Fruit fly (Drosophila melanogaster): ENCODE data around the gene heca.

The heca gene

DNA sequence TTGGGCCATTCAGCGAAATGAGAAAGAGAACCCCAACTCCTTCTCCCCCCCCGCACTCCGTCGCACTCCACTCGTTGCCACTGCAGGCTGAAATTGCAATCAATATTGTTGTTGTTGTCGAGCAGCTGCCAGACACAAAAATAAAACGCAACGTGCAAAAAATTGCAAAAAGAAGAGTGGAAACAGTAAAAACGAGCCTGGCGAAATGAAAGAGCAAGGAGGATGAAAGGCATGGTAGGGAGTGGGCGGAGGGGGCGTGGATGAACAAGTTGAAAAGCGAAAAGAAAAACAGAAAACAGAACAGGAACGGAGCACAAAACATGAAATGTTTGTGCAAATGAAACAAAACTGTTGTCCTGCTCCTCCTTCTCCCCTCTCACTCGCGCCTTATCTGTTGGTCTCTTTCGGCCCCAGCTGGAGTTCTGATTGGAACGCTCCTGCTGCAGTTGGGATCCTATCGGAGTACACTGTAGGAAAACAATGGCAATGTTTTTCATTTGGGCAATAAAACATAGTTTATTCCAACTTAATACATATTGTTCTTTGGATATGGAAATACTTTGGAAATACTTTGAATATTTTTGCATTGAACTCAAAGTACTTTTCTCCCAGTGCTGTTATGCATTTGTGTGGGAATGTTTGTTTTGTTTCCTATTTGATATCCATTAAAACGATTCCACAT is 7.4 kb downstream of the heca start (continued):
- TF ChIP-seq ab (GFP tag; optimal IDR thresholded peaks at IDR 0.05) (no peak), zen (tag; optimal IDR thresholded peaks at IDR 0.05) (peak; percentile 40), Jarid2 (GFP tag; optimal IDR thresholded peaks at IDR 0.05) (no peak), pho (GFP tag; optimal IDR thresholded peaks at IDR 0.05) (no peak), bab2 (GFP tag; optimal IDR thresholded peaks at IDR 0.05) (no peak), hb (GFP tag; IDR thresholded peaks at IDR 0.05; ENCODE audit: partially characterized antibody) (0 out of 3 replicates have a peak, but pooled peaks have one; percentile 24), TFAM (GFP tag; optimal IDR thresholded peaks at IDR 0.05) (no peak), CG4404 (GFP tag; IDR thresholded peaks at IDR 0.05) (peak; percentile 44; the same call in 1 of the 2 replicates), CG17359 (tag; optimal IDR thresholded peaks at IDR 0.05) (no peak), gcm2 (GFP tag; optimal IDR thresholded peaks at IDR 0.05) (no peak), Atf-2 (GFP tag; optimal IDR thresholded peaks at IDR 0.05) (no peak), salm (tag; optimal IDR thresholded peaks at IDR 0.05) (no peak), Elba2 (GFP tag; optimal IDR thresholded peaks at IDR 0.05) (peak; percentile 45), CG8478 (optimal IDR thresholded peaks at IDR 0.05) (no peak), dmrt11E (tag; optimal IDR thresholded peaks at IDR 0.05) (peak; percentile 21), CG10959 (GFP tag; IDR thresholded peaks at IDR 0.05) (0 out of 2 replicates have a peak, but pooled peaks have one; percentile 15), bsh (GFP tag; optimal IDR thresholded peaks at IDR 0.05) (peak in 1 of 2 experiments; percentile 62), Xrp1 (GFP tag; IDR thresholded peaks at IDR 0.05) (peak; percentile 26; the same call in 1 of the 2 replicates), NC2α (GFP tag; optimal IDR thresholded peaks at IDR 0.05) (no peak), CG18262 (tag; optimal IDR thresholded peaks at IDR 0.05) (no peak), Hsf (GFP tag; optimal IDR thresholded peaks at IDR 0.05) (no peak), otp (GFP tag; IDR thresholded peaks at IDR 0.05) (0 out of 3 replicates have a peak, but pooled peaks have one; percentile 20), CG3726 (GFP tag; IDR thresholded peaks at IDR 0.05) (0 out of 3 replicates have a peak, but pooled peaks have one; percentile 23), phol (tag; optimal IDR thresholded peaks at IDR 0.05) (peak; percentile 8), insv (GFP tag; optimal IDR thresholded peaks at IDR 0.05) (peak; percentile 46 to 85), CG1603 (tag; optimal IDR thresholded peaks at IDR 0.05) (peak; percentile 20)

DNA sequence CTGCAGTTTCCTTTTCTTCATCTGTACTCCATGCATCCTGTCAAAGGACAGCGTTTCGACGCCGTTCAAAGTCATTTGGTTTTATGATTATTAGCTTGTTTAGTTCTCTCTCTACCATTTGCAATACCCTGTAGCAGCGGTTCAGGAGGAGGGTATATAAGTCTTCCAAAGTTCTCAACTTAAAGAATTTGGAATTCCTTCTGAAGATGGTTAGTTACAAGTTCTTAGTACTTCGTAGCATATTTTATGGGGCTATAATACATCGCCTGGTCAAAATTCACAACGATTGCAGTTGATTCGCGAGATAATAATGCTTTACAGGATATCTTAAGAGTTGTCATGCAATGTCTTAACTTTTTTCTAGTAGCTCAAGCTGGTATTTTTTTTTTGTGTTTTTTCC is 8.6 kb downstream of the heca start:
- TF ChIP-seq D19B (GFP tag; optimal IDR thresholded peaks at IDR 0.05), result peak; percentile 73
- no peak for TF ChIP-seq esg (GFP tag; conservative IDR thresholded peaks at IDR 0.05)
- TF ChIP-seq chinmo (GFP tag; IDR thresholded peaks at IDR 0.05; ENCODE audit: partially characterized antibody), result no peak
- no peak for TF ChIP-seq salm (tag; optimal IDR thresholded peaks at IDR 0.05)
- no peak for TF ChIP-seq pan (optimal IDR thresholded peaks at IDR 0.05)
- no peak for TF ChIP-seq pan (GFP tag; optimal IDR thresholded peaks at IDR 0.05 in 1 of 2, IDR thresholded peaks at IDR 0.05 in 1 of 2)
- TF ChIP-seq CG13296 (GFP tag; optimal IDR thresholded peaks at IDR 0.05), result no peak
- no peak for TF ChIP-seq CG10366 (GFP tag; IDR thresholded peaks at IDR 0.05)
- TF ChIP-seq CG1792 (GFP tag; optimal IDR thresholded peaks at IDR 0.05), result no peak
- TF ChIP-seq gem (tag; optimal IDR thresholded peaks at IDR 0.05), result peak; percentile 9
- TF ChIP-seq MBD-R2 (GFP tag; IDR thresholded peaks at IDR 0.05), result no peak
- TF ChIP-seq CG16813 (GFP tag; IDR thresholded peaks at IDR 0.05; ENCODE audit: partially characterized antibody), result no peak
- TF ChIP-seq sens-2 (GFP tag; IDR thresholded peaks at IDR 0.05), result no peak
- TF ChIP-seq CG1602 (GFP tag; optimal IDR thresholded peaks at IDR 0.05), result no peak
- TF ChIP-seq Hr51 (GFP tag; optimal IDR thresholded peaks at IDR 0.05), result no peak
- no peak for TF ChIP-seq CG11456 (GFP tag; IDR thresholded peaks at IDR 0.05)
- no peak for TF ChIP-seq sd (tag; optimal IDR thresholded peaks at IDR 0.05)
- TF ChIP-seq CG33213 (GFP tag; optimal IDR thresholded peaks at IDR 0.05), result no peak
- no peak for TF ChIP-seq Six4 (GFP tag; optimal IDR thresholded peaks at IDR 0.05)
- TF ChIP-seq abd-A (tag; optimal IDR thresholded peaks at IDR 0.05), result peak; percentile 61
- TF ChIP-seq sens (GFP tag), result peak; percentile 78
- TF ChIP-seq gfzf (GFP tag; optimal IDR thresholded peaks at IDR 0.05), result no peak
- TF ChIP-seq sqz (GFP tag; optimal IDR thresholded peaks at IDR 0.05), result peak; percentile 6
- peak; percentile 51; the same call in 2 of the 3 replicates for TF ChIP-seq row (GFP tag; IDR thresholded peaks at IDR 0.05)
- TF ChIP-seq Usf (GFP tag; optimal IDR thresholded peaks at IDR 0.05), result no peak
- no peak for TF ChIP-seq chm (GFP tag; IDR thresholded peaks at IDR 0.05)
